Worm (Caenorhabditis elegans): Measurements from ENCODE around the gene ttr-20.

ce11 chrIV:4265951-4266350 is 19.4 kb downstream of the ttr-20 start:
- no peak for TF ChIP-seq nhr-76 (tag; optimal IDR thresholded peaks at IDR 0.05)
- no peak for TF ChIP-seq bed-3 (GFP tag; optimal IDR thresholded peaks at IDR 0.05)
- TF ChIP-seq pha-4 (tag; optimal IDR thresholded peaks at IDR 0.05): no peak
- no peak for TF ChIP-seq lin-32 (GFP tag; optimal IDR thresholded peaks at IDR 0.05)
- TF ChIP-seq blmp-1 (tag; optimal IDR thresholded peaks at IDR 0.05): no peak
- no peak for TF ChIP-seq elt-1 (tag; optimal IDR thresholded peaks at IDR 0.05; ENCODE audit: borderline replicate concordance, insufficient read depth)
- no peak for TF ChIP-seq unc-62 (GFP tag; optimal IDR thresholded peaks at IDR 0.05)
- TF ChIP-seq ham-2 (GFP tag; optimal IDR thresholded peaks at IDR 0.05): no peak
- TF ChIP-seq ztf-11 (tag; optimal IDR thresholded peaks at IDR 0.05): no peak
- TF ChIP-seq nhr-28 (tag; optimal IDR thresholded peaks at IDR 0.05): no peak
